Worm (Caenorhabditis elegans) whole organism, L2 larva: Measurements from ENCODE around the gene Y110A2AL.7.
A peak's percentile ranks its signal among the peaks of the same experiment; 100 is the strongest.

Source experiments
- F13H6.1 ChIP-seq: sonication (generic microtip); optimal IDR thresholded peaks from 2 replicates; lab custom pipeline; 2016; ENCODE audit warnings: missing genetic modification characterization, missing compliant biosample characterization
- Y55F3AM.14 ChIP-seq: fragments of 200-800 bp; sonication (Bioruptor generic); optimal IDR thresholded peaks from 2 replicates; lab custom pipeline; 2018; ENCODE audit warnings: mild to moderate bottlenecking, missing genetic modification characterization, missing compliant biosample characterization
- ZK546.5 ChIP-seq: sonication (generic microtip); optimal IDR thresholded peaks from 2 replicates; lab custom pipeline; 2017; ENCODE audit warnings: missing biosample characterization, missing genetic modification characterization
- alr-1 ChIP-seq: fragments of 150-350 bp; optimal IDR thresholded peaks from 2 replicates; lab custom pipeline; 2014; ENCODE audit warnings: missing biosample characterization, missing genetic modification characterization
- aly-2 ChIP-seq: fragments of 150-350 bp; optimal IDR thresholded peaks from 2 replicates; lab custom pipeline; 2014; ENCODE audit warnings: missing biosample characterization, missing genetic modification characterization
- blmp-1 ChIP-seq: sonication (generic microtip); optimal IDR thresholded peaks from 2 replicates; lab custom pipeline; 2017; ENCODE audit warnings: missing genetic modification characterization, mild to moderate bottlenecking, missing compliant biosample characterization, antibody characterized with exemption, moderate library complexity; ENCODE audit not compliant: insufficient read depth
- ceh-16 ChIP-seq: fragments of 150-350 bp; optimal IDR thresholded peaks from 2 replicates; lab custom pipeline; 2014; ENCODE audit warnings: missing biosample characterization, missing genetic modification characterization
- egl-27 ChIP-seq: sonication (generic microtip); optimal IDR thresholded peaks from 3 replicates; lab custom pipeline; 2017; ENCODE audit warnings: missing biosample characterization, missing genetic modification reagents, missing genetic modification characterization
- elt-1 ChIP-seq: fragments of 150-350 bp; optimal IDR thresholded peaks from 2 replicates; lab custom pipeline; 2014; ENCODE audit warnings: missing biosample characterization, missing genetic modification characterization
- elt-3 ChIP-seq: sonication (generic microtip); optimal IDR thresholded peaks from 2 replicates; lab custom pipeline; 2017; ENCODE audit warnings: missing biosample characterization, missing genetic modification characterization
- fos-1 ChIP-seq: fragments of 150-350 bp; optimal IDR thresholded peaks from 2 replicates; lab custom pipeline; 2014; ENCODE audit warnings: missing biosample characterization, missing genetic modification characterization
- gmeb-1 ChIP-seq: fragments of 150-350 bp; optimal IDR thresholded peaks from 2 replicates; lab custom pipeline; 2014; ENCODE audit warnings: missing biosample characterization, missing genetic modification characterization
- lin-11 ChIP-seq: fragments of 150-350 bp; sonication (generic microtip); optimal IDR thresholded peaks from 2 replicates; lab custom pipeline; 2014; ENCODE audit warnings: missing biosample characterization, missing genetic modification characterization, inconsistent platforms, mixed read lengths
- lin-13 ChIP-seq: fragments of 150-350 bp; optimal IDR thresholded peaks from 2 replicates; lab custom pipeline; 2014; ENCODE audit warnings: missing biosample characterization, missing genetic modification reagents, missing genetic modification characterization
- mab-5 ChIP-seq: fragments of 150-350 bp; optimal IDR thresholded peaks from 2 replicates; lab custom pipeline; 2014; ENCODE audit warnings: missing biosample characterization, missing genetic modification characterization
- mbf-1 ChIP-seq: sonication (generic microtip); optimal IDR thresholded peaks from 2 replicates; lab custom pipeline; 2017; ENCODE audit warnings: missing biosample characterization, missing genetic modification characterization
- mdl-1 ChIP-seq, 2 experiments: fragments of 150-350 bp in 1 of 2; sonication (generic microtip) in 1 of 2; optimal IDR thresholded peaks; 2 replicates each; lab custom pipeline; 2017; ENCODE audit warnings: missing biosample characterization in 2 of 2, missing genetic modification characterization in 2 of 2
- nhr-10 ChIP-seq: sonication (generic microtip); optimal IDR thresholded peaks from 2 replicates; lab custom pipeline; 2017; ENCODE audit warnings: missing biosample characterization, missing genetic modification characterization
- nhr-11 ChIP-seq: fragments of 150-350 bp; optimal IDR thresholded peaks from 2 replicates; lab custom pipeline; 2014; ENCODE audit warnings: missing biosample characterization, missing genetic modification characterization
- nhr-129 ChIP-seq: fragments of 150-350 bp; optimal IDR thresholded peaks from 2 replicates; lab custom pipeline; 2014; ENCODE audit warnings: missing biosample characterization, missing genetic modification characterization
- nhr-21 ChIP-seq: fragments of 150-350 bp; optimal IDR thresholded peaks from 2 replicates; lab custom pipeline; 2014; ENCODE audit warnings: missing biosample characterization, missing genetic modification characterization
- nhr-237 ChIP-seq: fragments of 150-350 bp; optimal IDR thresholded peaks from 2 replicates; lab custom pipeline; 2014; ENCODE audit warnings: missing biosample characterization, missing genetic modification characterization
- nhr-25 ChIP-seq: fragments of 150-350 bp; sonication (generic microtip); optimal IDR thresholded peaks from 3 replicates; lab custom pipeline; 2014; ENCODE audit warnings: missing biosample characterization, missing genetic modification characterization
- nhr-6 ChIP-seq: fragments of 150-350 bp; optimal IDR thresholded peaks from 2 replicates; lab custom pipeline; 2014; ENCODE audit warnings: missing biosample characterization, missing genetic modification characterization
- nhr-77 ChIP-seq: fragments of 150-350 bp; optimal IDR thresholded peaks from 2 replicates; lab custom pipeline; 2014; ENCODE audit warnings: missing biosample characterization, missing genetic modification characterization
- peb-1 ChIP-seq: fragments of 150-350 bp; optimal IDR thresholded peaks from 2 replicates; lab custom pipeline; 2014; ENCODE audit warnings: missing biosample characterization, missing genetic modification characterization
- sem-4 ChIP-seq: fragments of 150-350 bp; optimal IDR thresholded peaks from 2 replicates; lab custom pipeline; 2014; ENCODE audit warnings: missing biosample characterization, missing genetic modification reagents, missing genetic modification characterization
- sma-9 ChIP-seq, 2 experiments: fragments of 150-350 bp in 1 of 2; sonication (generic microtip) in 1 of 2; optimal IDR thresholded peaks; 2 replicates each; lab custom pipeline; 2014 to 2016; ENCODE audit warnings: missing genetic modification characterization in 2 of 2, mild to moderate bottlenecking in 1 of 2, missing biosample characterization in 1 of 2, missing compliant biosample characterization in 1 of 2, missing genetic modification reagents in 1 of 2, moderate library complexity in 1 of 2
- snpc-4 ChIP-seq: fragments of 150-350 bp; optimal IDR thresholded peaks from 2 replicates; lab custom pipeline; 2014; ENCODE audit warnings: missing biosample characterization, missing genetic modification characterization
- unc-55 ChIP-seq: fragments of 150-350 bp; sonication (generic microtip); optimal IDR thresholded peaks from 3 replicates; lab custom pipeline; 2014; ENCODE audit warnings: missing biosample characterization, missing genetic modification reagents, missing genetic modification characterization
- unc-62 ChIP-seq: fragments of 150-350 bp; optimal IDR thresholded peaks from 2 replicates; lab custom pipeline; 2014; ENCODE audit warnings: missing biosample characterization, missing genetic modification reagents, missing genetic modification characterization
- ztf-1 ChIP-seq: fragments of 200-800 bp; sonication (Bioruptor generic); conservative IDR thresholded peaks from 2 replicates; pipeline ENCODE4 v1.3.6; 2022; ENCODE audit warnings: missing genetic modification characterization, missing compliant biosample characterization
- ztf-11 ChIP-seq: sonication (generic microtip); optimal IDR thresholded peaks from 2 replicates; lab custom pipeline; 2017; ENCODE audit warnings: missing biosample characterization, missing genetic modification characterization
- ztf-4 ChIP-seq: fragments of 150-350 bp; optimal IDR thresholded peaks from 2 replicates; lab custom pipeline; 2014; ENCODE audit warnings: missing biosample characterization, missing genetic modification characterization

Gene Y110A2AL.7

DNA sequence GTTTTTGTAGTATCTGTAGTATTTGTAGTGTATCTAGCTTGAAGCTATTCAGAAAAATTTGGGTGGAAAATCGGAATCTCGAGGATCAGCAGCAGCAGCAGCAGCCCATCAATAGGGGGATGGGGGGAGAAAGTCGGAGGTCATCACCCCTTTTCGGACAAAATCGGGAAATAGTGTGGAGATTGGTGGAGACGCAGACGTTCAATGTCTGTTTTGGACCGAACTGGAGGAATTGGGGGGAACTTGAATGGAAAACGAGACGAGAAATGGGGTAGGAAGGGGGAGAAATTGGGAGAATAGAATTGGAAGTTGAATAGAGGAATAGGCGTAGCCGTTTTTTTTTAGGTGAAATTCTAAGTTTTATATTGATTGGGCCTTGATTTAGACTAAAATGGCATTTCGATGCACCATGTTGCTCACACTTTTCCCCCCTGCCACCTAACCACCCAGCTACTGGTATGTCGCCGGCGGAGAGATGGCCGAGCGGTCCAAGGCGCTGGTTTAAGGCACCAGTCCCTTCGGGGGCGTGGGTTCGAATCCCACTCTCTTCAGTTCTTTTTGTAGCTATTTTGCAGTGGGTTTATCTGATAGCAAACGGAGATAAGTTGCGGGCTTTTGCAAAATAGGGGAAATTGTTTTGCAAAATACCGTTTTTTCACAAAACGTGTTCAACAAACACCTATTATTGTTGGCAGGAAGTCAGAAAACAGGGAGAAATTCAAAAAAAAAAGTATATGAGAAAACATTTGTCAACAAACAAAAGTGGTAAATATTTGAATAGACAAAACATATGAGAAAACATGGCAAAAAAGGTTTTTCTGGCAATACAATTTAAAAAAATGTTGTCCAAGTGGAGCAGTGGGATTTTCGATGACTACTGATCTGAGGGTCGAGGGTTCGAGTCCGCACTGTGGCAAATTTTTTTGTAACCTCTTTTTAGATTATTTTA, 17.2 kb upstream of the Y110A2AL.7 start:
- TF ChIP-seq ztf-1 (GFP tag; lab: Robert Waterston, UW) (no peak), nhr-129 (tag; lab: Kevin White, UChicago) (peak; percentile 2), nhr-21 (peak; percentile 16)

DNA sequence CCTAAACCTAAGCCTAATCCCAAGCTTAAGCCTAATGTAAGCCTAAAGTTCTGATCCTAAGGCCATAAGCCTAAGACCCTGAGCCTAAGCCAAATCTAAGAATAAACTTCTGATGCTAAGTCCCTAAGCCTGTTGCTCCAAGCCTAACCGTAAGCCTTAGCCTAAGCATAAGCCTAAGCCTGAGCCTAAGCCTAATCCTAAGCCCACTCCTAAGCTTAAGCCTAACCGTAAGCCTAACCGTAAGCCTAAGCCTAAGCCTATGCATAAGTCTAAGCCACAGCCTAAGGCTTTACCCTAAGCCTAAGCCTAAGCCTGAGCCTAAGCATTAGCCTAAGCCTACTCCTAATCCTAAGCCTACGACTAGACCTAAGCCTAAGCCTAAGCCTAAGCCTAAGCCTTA, 16.3 kb upstream of the Y110A2AL.7 start:
- TF ChIP-seq nhr-21 (no peak), nhr-237 (tag; lab: Kevin White, UChicago) (no peak), gmeb-1 (no peak), ztf-11 (no peak), unc-62 (GFP tag; lab: Kevin White, UChicago) (no peak), nhr-10 (tag; lab: Kevin White, UChicago) (no peak), fos-1 (tag; lab: Kevin White, UChicago) (no peak), mdl-1 (tag; optimal IDR thresholded peaks at IDR 0.05; lab: Kevin White, UChicago) (no peak), sem-4 (tag; lab: Kevin White, UChicago) (no peak), aly-2 (tag; lab: Kevin White, UChicago) (no peak), lin-11 (tag; lab: Kevin White, UChicago) (no peak), F13H6.1 (no peak), lin-13 (no peak), elt-1 (tag; lab: Kevin White, UChicago) (no peak), unc-55 (GFP tag; lab: Kevin White, UChicago) (no peak), nhr-11 (tag; lab: Kevin White, UChicago) (no peak)

DNA sequence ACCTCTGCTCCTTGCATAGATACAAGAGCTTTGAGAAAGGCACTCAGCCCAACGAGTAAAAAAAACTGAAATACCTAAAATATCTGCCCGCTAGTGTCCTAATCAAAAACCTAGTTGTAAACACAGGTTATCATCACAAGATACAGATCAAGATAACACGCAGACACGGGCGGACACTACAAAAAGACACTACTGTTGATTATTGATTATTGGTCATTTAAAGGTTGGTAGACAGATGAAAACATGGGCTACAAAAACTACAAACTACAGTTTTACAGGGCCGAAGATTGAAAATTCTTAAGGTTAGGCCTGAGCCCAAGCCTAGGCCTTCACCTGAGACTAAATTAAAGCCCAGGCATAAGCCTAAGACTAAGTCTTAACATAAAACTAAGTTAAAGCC, 15.9 kb upstream of the Y110A2AL.7 start:
- TF ChIP-seq blmp-1 (tag; lab: Kevin White, UChicago) (no peak), sma-9 (GFP tag; optimal IDR thresholded peaks at IDR 0.05; lab: Kevin White, UChicago) (peak; percentile 20), sma-9 (tag; optimal IDR thresholded peaks at IDR 0.05; lab: Kevin White, UChicago) (no peak)
- TF ChIP-seq, all 48 proteins: peak for 1

DNA sequence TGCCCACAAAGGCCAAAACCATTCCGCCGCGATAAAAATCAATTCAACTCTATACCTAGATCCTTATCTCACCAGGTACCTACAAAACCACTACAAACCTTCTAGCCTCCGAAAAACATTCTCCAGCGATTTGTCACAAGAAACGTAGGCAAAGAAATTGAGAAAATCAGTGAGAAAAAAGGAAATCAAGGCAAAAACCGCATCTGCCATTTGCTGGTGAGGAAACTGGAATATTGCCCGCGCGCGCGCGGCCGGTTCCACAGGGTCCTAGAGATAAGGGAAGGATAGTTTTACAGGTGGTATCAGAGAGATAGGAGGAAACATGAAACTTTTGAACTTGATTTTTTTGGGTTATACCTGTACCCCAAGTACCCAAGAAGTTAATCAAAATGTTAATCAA, 14.6 kb upstream of the Y110A2AL.7 start:
- TF ChIP-seq peb-1 (no peak), mbf-1 (tag; lab: Kevin White, UChicago) (no peak), nhr-129 (tag; lab: Kevin White, UChicago) (no peak), sem-4 (tag; lab: Kevin White, UChicago) (no peak), sma-9 (GFP tag; optimal IDR thresholded peaks at IDR 0.05; lab: Kevin White, UChicago) (peak; percentile 8), sma-9 (tag; optimal IDR thresholded peaks at IDR 0.05; lab: Kevin White, UChicago) (no peak), nhr-21 (peak; percentile 35), egl-27 (no peak), ceh-16 (tag; lab: Kevin White, UChicago) (peak; percentile 53), blmp-1 (tag; lab: Kevin White, UChicago) (peak; percentile 6), Y55F3AM.14 (GFP tag; lab: Kevin White, UChicago) (no peak), nhr-6 (tag; lab: Kevin White, UChicago) (no peak), nhr-77 (tag; lab: Kevin White, UChicago) (no peak), mab-5 (tag; lab: Kevin White, UChicago) (no peak), ztf-11 (no peak), ZK546.5 (tag; lab: Kevin White, UChicago) (no peak), ztf-4 (no peak), snpc-4 (tag; lab: Kevin White, UChicago) (no peak), ztf-1 (GFP tag; lab: Robert Waterston, UW) (no peak), elt-3 (tag; lab: Kevin White, UChicago) (no peak), alr-1 (no peak), nhr-25 (tag; lab: Kevin White, UChicago) (peak; percentile 67)
